Worm (Caenorhabditis elegans) whole organism, early embryonic: ENCODE results near the gene fbxa-165.

Source experiments
- B0310.2 ChIP-seq: sonication (generic microtip); optimal IDR thresholded peaks from 2 replicates; lab custom pipeline; 2016; ENCODE audit warnings: mild to moderate bottlenecking, missing genetic modification characterization, missing compliant biosample characterization
- F13C5.2 ChIP-seq: sonication (generic microtip); optimal IDR thresholded peaks from 2 replicates; lab custom pipeline; 2017; ENCODE audit warnings: mild to moderate bottlenecking, missing genetic modification characterization, inconsistent platforms, missing compliant biosample characterization
- aly-1 ChIP-seq: sonication (generic microtip); optimal IDR thresholded peaks from 2 replicates; lab custom pipeline; 2016; ENCODE audit warnings: missing genetic modification characterization, missing compliant biosample characterization
- ama-1 ChIP-seq: fragments of 150-350 bp; optimal IDR thresholded peaks from 2 replicates; lab custom pipeline; 2014
- ceh-13 ChIP-seq: fragments of 200-800 bp; sonication (Bioruptor generic); optimal IDR thresholded peaks from 2 replicates; lab custom pipeline; 2018; ENCODE audit warnings: mild to moderate bottlenecking, missing genetic modification characterization, missing compliant biosample characterization
- ceh-36 ChIP-seq: sonication (generic microtip); optimal IDR thresholded peaks from 2 replicates; lab custom pipeline; 2016; ENCODE audit warnings: missing genetic modification characterization, inconsistent platforms, missing compliant biosample characterization
- ets-7 ChIP-seq: sonication (generic microtip); optimal IDR thresholded peaks from 2 replicates; lab custom pipeline; 2016; ENCODE audit warnings: missing genotype, missing genetic modification characterization, missing compliant biosample characterization
- flt-1 ChIP-seq: fragments of 200-800 bp; sonication (Bioruptor generic); IDR thresholded peaks from 2 replicates; pipeline ENCODE4 v1.3.6; 2022; ENCODE audit warnings: missing genetic modification characterization, missing compliant biosample characterization
- hmbx-1 ChIP-seq: sonication (generic microtip); optimal IDR thresholded peaks from 2 replicates; lab custom pipeline; 2016; ENCODE audit warnings: mild to moderate bottlenecking, missing genetic modification characterization, missing compliant biosample characterization
- hmg-4 ChIP-seq: fragments of 200-800 bp; sonication (Bioruptor generic); optimal IDR thresholded peaks from 2 replicates; lab custom pipeline; 2018; ENCODE audit warnings: mild to moderate bottlenecking, missing genetic modification characterization, missing compliant biosample characterization
- hnd-1 ChIP-seq: sonication (generic microtip); optimal IDR thresholded peaks from 2 replicates; lab custom pipeline; 2016; ENCODE audit warnings: missing genetic modification characterization, missing compliant biosample characterization
- pes-1 ChIP-seq: fragments of 200-800 bp; sonication (Bioruptor generic); IDR thresholded peaks from 2 replicates; pipeline ENCODE4 v1.3.6; 2022; ENCODE audit warnings: missing genetic modification reagents, missing genetic modification characterization, missing compliant biosample characterization
- scrt-1 ChIP-seq: fragments of 200-800 bp; sonication (Bioruptor generic); IDR thresholded peaks from 2 replicates; pipeline ENCODE4 v1.3.6; 2022; ENCODE audit warnings: missing genetic modification characterization, missing compliant biosample characterization
- sea-1 ChIP-seq: fragments of 200-800 bp; sonication (Bioruptor generic); conservative IDR thresholded peaks from 2 replicates; pipeline ENCODE4 v1.3.6; 2022; ENCODE audit warnings: missing genetic modification characterization, missing compliant biosample characterization
- tbx-11 ChIP-seq: fragments of 200-800 bp; sonication (Bioruptor generic); IDR thresholded peaks from 2 replicates; pipeline ENCODE4 v1.3.6; 2022; ENCODE audit warnings: missing genetic modification characterization, missing compliant biosample characterization
- tbx-37 ChIP-seq: fragments of 200-800 bp; sonication (Bioruptor generic); conservative IDR thresholded peaks from 2 replicates; pipeline ENCODE4 v1.3.6; 2022; ENCODE audit warnings: missing genetic modification reagents, missing genetic modification characterization, missing compliant biosample characterization
- tra-4 ChIP-seq: sonication (generic microtip); optimal IDR thresholded peaks from 2 replicates; lab custom pipeline; 2017; ENCODE audit warnings: missing genetic modification characterization, missing compliant biosample characterization

fbxa-165 gene

DNA sequence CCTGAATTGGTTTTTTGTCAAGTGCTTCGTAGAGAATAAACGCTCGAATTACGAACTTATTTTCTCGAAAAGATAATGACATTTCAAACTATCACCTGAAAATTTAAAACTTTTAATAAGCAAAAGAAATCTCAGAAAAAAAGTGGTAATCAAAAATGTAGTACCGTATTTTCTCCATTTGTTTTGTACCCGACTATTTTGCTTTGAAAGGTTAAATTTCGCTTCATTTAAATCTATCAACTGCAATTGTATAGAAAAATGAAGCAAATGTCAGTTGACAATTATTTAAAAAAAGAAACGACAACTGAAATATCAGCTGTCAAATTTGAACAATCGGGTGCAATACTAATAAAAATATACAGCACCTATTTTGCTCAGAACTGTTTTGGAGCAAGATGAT lies 4.9 kb upstream of the fbxa-165 start, which contains the start of gene fbxa-158:
Gene fbxa-158, minus strand, starts transcription at position 101 of the 400 bp plus-strand sequence.
- TF ChIP-seq hnd-1, result no peak
- no peak for TF ChIP-seq sea-1 (GFP tag; lab: Robert Waterston, UW)
- TF ChIP-seq hmbx-1 (tag; lab: Kevin White, UChicago), result no peak
- no peak for TF ChIP-seq ets-7 (tag; lab: Kevin White, UChicago)
- no peak for TF ChIP-seq tbx-37 (GFP tag; lab: Robert Waterston, UW)
- no peak for TF ChIP-seq hmg-4 (GFP tag; lab: Kevin White, UChicago)
- TF ChIP-seq flt-1 (GFP tag; lab: Robert Waterston, UW), result no peak
- TF ChIP-seq F13C5.2 (tag; lab: Kevin White, UChicago), result no peak
- TF ChIP-seq ceh-13 (GFP tag; lab: Kevin White, UChicago), result no peak
- TF ChIP-seq pes-1 (GFP tag; lab: Robert Waterston, UW), result no peak

DNA sequence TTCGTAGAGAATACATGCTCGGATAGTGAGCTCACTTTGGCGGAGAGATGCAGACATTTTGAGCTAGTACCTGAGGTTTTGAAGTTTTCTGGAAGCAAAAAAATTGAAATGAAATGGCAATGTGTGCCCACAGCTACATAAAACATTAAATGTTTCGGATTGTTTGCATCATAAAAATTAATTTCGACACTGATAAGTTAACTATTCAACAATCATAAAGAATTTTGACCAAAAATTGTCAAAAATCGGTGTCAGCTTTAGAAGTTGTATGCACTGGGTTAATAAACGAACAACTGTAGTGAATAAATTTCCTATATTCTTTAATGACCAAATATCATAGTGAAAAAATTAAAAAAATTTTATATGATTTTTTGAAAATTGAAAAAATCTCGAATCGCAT lies 2.7 kb upstream of the fbxa-165 start, which contains the start of gene fbxa-166:
Gene fbxa-166, minus strand, starts transcription at position 101 of the 400 bp plus-strand sequence.
- TF ChIP-seq F13C5.2 (tag; lab: Kevin White, UChicago), result no peak
- TF ChIP-seq hnd-1, result no peak
- no peak for TF ChIP-seq aly-1
- no peak for TF ChIP-seq ceh-13 (GFP tag; lab: Kevin White, UChicago)
- TF ChIP-seq tbx-11 (GFP tag; lab: Robert Waterston, UW), result no peak
- TF ChIP-seq ama-1, result no peak
- TF ChIP-seq ets-7 (tag; lab: Kevin White, UChicago), result no peak
- TF ChIP-seq B0310.2, result no peak
- TF ChIP-seq pes-1 (GFP tag; lab: Robert Waterston, UW), result no peak
- no peak for TF ChIP-seq hmg-4 (GFP tag; lab: Kevin White, UChicago)
- no peak for TF ChIP-seq scrt-1 (GFP tag; lab: Robert Waterston, UW)
- no peak for TF ChIP-seq tbx-37 (GFP tag; lab: Robert Waterston, UW)
- TF ChIP-seq sea-1 (GFP tag; lab: Robert Waterston, UW), result no peak
- no peak for TF ChIP-seq hmbx-1 (tag; lab: Kevin White, UChicago)
- no peak for TF ChIP-seq flt-1 (GFP tag; lab: Robert Waterston, UW)

ce11 chrII:1613972-1614371 lies 2.3 kb downstream of the fbxa-165 start, which contains the start of gene fbxa-164:
TSS of gene fbxa-164 (minus strand) at chrII:1614072.
- TF ChIP-seq F13C5.2 (tag; lab: Kevin White, UChicago) (no peak), tra-4 (no peak), ets-7 (tag; lab: Kevin White, UChicago) (no peak), aly-1 (no peak), tbx-11 (GFP tag; lab: Robert Waterston, UW) (no peak), B0310.2 (no peak), flt-1 (GFP tag; lab: Robert Waterston, UW) (no peak), hnd-1 (no peak)

- TF ChIP-seq scrt-1 (GFP tag; lab: Robert Waterston, UW) (no peak), hmbx-1 (tag; lab: Kevin White, UChicago) (no peak), hmg-4 (GFP tag; lab: Kevin White, UChicago) (no peak), ceh-13 (GFP tag; lab: Kevin White, UChicago) (no peak), B0310.2 (no peak), tbx-11 (GFP tag; lab: Robert Waterston, UW) (no peak), ceh-36 (tag; lab: Kevin White, UChicago) (no peak), sea-1 (GFP tag; lab: Robert Waterston, UW) (no peak), flt-1 (GFP tag; lab: Robert Waterston, UW) (no peak), ama-1 (no peak), hnd-1 (no peak), pes-1 (GFP tag; lab: Robert Waterston, UW) (no peak), aly-1 (no peak), tra-4 (no peak), ets-7 (tag; lab: Kevin White, UChicago) (no peak), tbx-37 (GFP tag; lab: Robert Waterston, UW) (no peak), F13C5.2 (tag; lab: Kevin White, UChicago) (no peak)
Measured at ce11 chrII:1610630-1611029, 5.7 kb downstream of the fbxa-165 start, which contains the start of gene fbxa-163. TSS of gene fbxa-163 (minus strand) at chrII:1610730.

DNA sequence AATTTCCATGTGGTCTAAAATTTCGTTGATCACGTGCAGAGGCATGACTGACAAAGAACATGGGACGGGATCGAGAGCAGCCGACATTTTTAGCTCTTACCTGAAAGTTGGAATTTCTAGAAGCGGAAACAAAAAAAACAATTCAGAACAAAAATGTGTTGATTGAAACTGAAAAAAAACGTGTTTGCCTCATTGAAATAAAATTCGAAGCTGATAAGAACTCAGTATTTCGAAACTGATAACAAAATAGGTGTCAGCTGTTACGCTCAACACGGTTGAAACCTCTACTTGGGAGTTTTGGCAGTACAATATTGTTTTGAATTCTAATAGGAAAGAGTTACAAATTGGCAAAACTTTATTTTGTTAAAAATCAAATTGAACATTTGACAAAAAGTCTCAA lies 7.4 kb downstream of the fbxa-165 start:
- TF ChIP-seq hnd-1, result no peak
- no peak for TF ChIP-seq F13C5.2 (tag; lab: Kevin White, UChicago)
- no peak for TF ChIP-seq sea-1 (GFP tag; lab: Robert Waterston, UW)
- TF ChIP-seq B0310.2, result no peak
- no peak for TF ChIP-seq aly-1
- no peak for TF ChIP-seq tbx-11 (GFP tag; lab: Robert Waterston, UW)
- TF ChIP-seq ceh-13 (GFP tag; lab: Kevin White, UChicago), result no peak
- no peak for TF ChIP-seq ceh-36 (tag; lab: Kevin White, UChicago)
- no peak for TF ChIP-seq tbx-37 (GFP tag; lab: Robert Waterston, UW)
- no peak for TF ChIP-seq ama-1
- TF ChIP-seq hmg-4 (GFP tag; lab: Kevin White, UChicago), result no peak
- no peak for TF ChIP-seq flt-1 (GFP tag; lab: Robert Waterston, UW)
- no peak for TF ChIP-seq scrt-1 (GFP tag; lab: Robert Waterston, UW)
- TF ChIP-seq tra-4, result no peak
- no peak for TF ChIP-seq ets-7 (tag; lab: Kevin White, UChicago)
- no peak for TF ChIP-seq hmbx-1 (tag; lab: Kevin White, UChicago)
- TF ChIP-seq pes-1 (GFP tag; lab: Robert Waterston, UW), result no peak

ce11 chrII:1607575-1607974 lies 8.7 kb downstream of the fbxa-165 start:
- TF ChIP-seq tbx-11 (GFP tag; lab: Robert Waterston, UW) (no peak), ceh-13 (GFP tag; lab: Kevin White, UChicago) (no peak), ceh-36 (tag; lab: Kevin White, UChicago) (no peak), ets-7 (tag; lab: Kevin White, UChicago) (no peak), aly-1 (no peak), scrt-1 (GFP tag; lab: Robert Waterston, UW) (no peak), pes-1 (GFP tag; lab: Robert Waterston, UW) (no peak), tbx-37 (GFP tag; lab: Robert Waterston, UW) (no peak), B0310.2 (no peak), hmbx-1 (tag; lab: Kevin White, UChicago) (no peak), tra-4 (no peak), ama-1 (no peak), flt-1 (GFP tag; lab: Robert Waterston, UW) (no peak), hmg-4 (GFP tag; lab: Kevin White, UChicago) (no peak), sea-1 (GFP tag; lab: Robert Waterston, UW) (no peak), hnd-1 (no peak)

- no peak for TF ChIP-seq pes-1 (GFP tag; lab: Robert Waterston, UW)
- no peak for TF ChIP-seq hmbx-1 (tag; lab: Kevin White, UChicago)
- no peak for TF ChIP-seq flt-1 (GFP tag; lab: Robert Waterston, UW)
- no peak for TF ChIP-seq hnd-1
- no peak for TF ChIP-seq tbx-37 (GFP tag; lab: Robert Waterston, UW)
- no peak for TF ChIP-seq F13C5.2 (tag; lab: Kevin White, UChicago)
- no peak for TF ChIP-seq ceh-36 (tag; lab: Kevin White, UChicago)
- TF ChIP-seq tra-4, result no peak
- TF ChIP-seq ets-7 (tag; lab: Kevin White, UChicago), result no peak
- no peak for TF ChIP-seq sea-1 (GFP tag; lab: Robert Waterston, UW)
- no peak for TF ChIP-seq ama-1
- no peak for TF ChIP-seq tbx-11 (GFP tag; lab: Robert Waterston, UW)
- no peak for TF ChIP-seq aly-1
- TF ChIP-seq hmg-4 (GFP tag; lab: Kevin White, UChicago), result no peak
- TF ChIP-seq B0310.2, result no peak
- TF ChIP-seq ceh-13 (GFP tag; lab: Kevin White, UChicago), result no peak
Measured at ce11 chrII:1606079-1606478, 10.2 kb downstream of the fbxa-165 start, which contains the start of gene bath-33. TSS of gene bath-33 (minus strand) at chrII:1606179.
